Worm (Caenorhabditis elegans): Measurements from ENCODE around the gene F14D7.2.

ce11 chrV:14316525-14316924 lies 23.0 kb upstream of the F14D7.2 start, which contains the start of gene F47B8.2:
- no peak for TF ChIP-seq pqm-1 (tag; optimal IDR thresholded peaks at IDR 0.05)
- TF ChIP-seq nhr-11 (tag; optimal IDR thresholded peaks at IDR 0.05): no peak
- no peak for TF ChIP-seq pha-2 (tag; optimal IDR thresholded peaks at IDR 0.05)
- TF ChIP-seq ahr-1 (tag; optimal IDR thresholded peaks at IDR 0.05): no peak
- no peak for TF ChIP-seq ama-1 (optimal IDR thresholded peaks at IDR 0.05)
- TF ChIP-seq ceh-2 (tag; optimal IDR thresholded peaks at IDR 0.05): no peak
- no peak for TF ChIP-seq sox-4 (tag; optimal IDR thresholded peaks at IDR 0.05)
- TF ChIP-seq K09A11.1 (tag; optimal IDR thresholded peaks at IDR 0.05; ENCODE audit: insufficient read depth): no peak

Data from whole organism, late embryonic.